Worm (Caenorhabditis elegans) whole organism, midembryonic: ENCODE data around the gene F42H10.6.

Experiments used
- T22C8.4 ChIP-seq: fragments of 200-800 bp; sonication (Bioruptor generic); IDR thresholded peaks from 2 replicates; pipeline ENCODE4 v1.3.6; 2022; ENCODE audit warnings: missing genetic modification characterization, missing compliant biosample characterization
- cog-1 ChIP-seq: sonication (generic microtip); optimal IDR thresholded peaks from 2 replicates; lab custom pipeline; 2016; ENCODE audit warnings: missing genetic modification characterization, missing compliant biosample characterization
- flt-1 ChIP-seq: fragments of 200-800 bp; sonication (Bioruptor generic); IDR thresholded peaks from 2 replicates; pipeline ENCODE4 v1.3.6; 2022; ENCODE audit warnings: missing genetic modification characterization, missing compliant biosample characterization
- klf-2 ChIP-seq: fragments of 200-800 bp; sonication (Bioruptor generic); conservative IDR thresholded peaks from 2 replicates; pipeline ENCODE4 v1.3.6; 2022; ENCODE audit warnings: missing genetic modification reagents, missing genetic modification characterization, missing compliant biosample characterization
- med-1 ChIP-seq: sonication (generic microtip); optimal IDR thresholded peaks from 2 replicates; lab custom pipeline; 2017; ENCODE audit warnings: missing genetic modification characterization, mild to moderate bottlenecking, missing compliant biosample characterization, antibody characterized with exemption, missing genetic modification reagents; ENCODE audit not compliant: insufficient read depth
- ref-1 ChIP-seq: fragments of 200-800 bp; sonication (Bioruptor generic); conservative IDR thresholded peaks from 2 replicates; pipeline ENCODE4 v1.3.6; 2022; ENCODE audit warnings: missing genetic modification reagents, missing genetic modification characterization, missing compliant biosample characterization
- tab-1 ChIP-seq: fragments of 200-800 bp; sonication (Bioruptor generic); IDR thresholded peaks from 2 replicates; pipeline ENCODE4 v1.3.6; 2022; ENCODE audit warnings: missing genetic modification characterization, missing compliant biosample characterization
- ztf-23 ChIP-seq: fragments of 200-800 bp; sonication (Bioruptor generic); IDR thresholded peaks from 2 replicates; pipeline ENCODE4 v1.3.6; 2022; ENCODE audit warnings: missing genetic modification reagents, missing genetic modification characterization, missing compliant biosample characterization
- ztf-29 ChIP-seq: fragments of 200-800 bp; sonication (Bioruptor generic); IDR thresholded peaks from 2 replicates; pipeline ENCODE4 v1.3.6; 2022; ENCODE audit warnings: missing genetic modification reagents, missing genetic modification characterization, missing compliant biosample characterization

Gene F42H10.6

DNA sequence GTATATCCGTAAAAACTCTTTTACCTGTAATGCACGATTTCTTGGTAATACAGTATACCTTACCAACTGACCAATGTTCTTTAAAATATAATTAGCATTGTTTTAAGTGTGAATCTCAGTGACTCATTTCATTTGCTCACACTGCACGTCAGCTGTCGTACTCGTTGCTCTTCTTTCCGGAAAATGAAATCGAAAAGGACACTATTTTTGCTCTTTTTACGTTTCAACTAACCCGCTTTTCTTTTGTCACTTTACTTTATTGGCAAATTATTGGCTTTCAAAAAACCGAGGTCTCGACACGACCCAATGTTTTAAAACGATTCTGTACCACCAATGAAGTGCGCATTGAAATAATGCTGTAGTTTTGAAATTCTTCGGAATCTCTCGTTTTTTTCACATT, at the start of gene F42H10.6:
Gene F42H10.6, minus strand, starts transcription at position 101 of the 400 bp plus-strand sequence.
- TF ChIP-seq ztf-23 (GFP tag; lab: Robert Waterston, UW) = no peak
- no peak for TF ChIP-seq tab-1
- TF ChIP-seq T22C8.4 (GFP tag; lab: Robert Waterston, UW) = no peak
- no peak for TF ChIP-seq klf-2
- no peak for TF ChIP-seq ref-1 (GFP tag; lab: Robert Waterston, UW)
- TF ChIP-seq ztf-29 (GFP tag; lab: Robert Waterston, UW) = no peak
- TF ChIP-seq flt-1 (GFP tag; lab: Robert Waterston, UW) = no peak
- no peak for TF ChIP-seq cog-1
- no peak for TF ChIP-seq med-1

DNA sequence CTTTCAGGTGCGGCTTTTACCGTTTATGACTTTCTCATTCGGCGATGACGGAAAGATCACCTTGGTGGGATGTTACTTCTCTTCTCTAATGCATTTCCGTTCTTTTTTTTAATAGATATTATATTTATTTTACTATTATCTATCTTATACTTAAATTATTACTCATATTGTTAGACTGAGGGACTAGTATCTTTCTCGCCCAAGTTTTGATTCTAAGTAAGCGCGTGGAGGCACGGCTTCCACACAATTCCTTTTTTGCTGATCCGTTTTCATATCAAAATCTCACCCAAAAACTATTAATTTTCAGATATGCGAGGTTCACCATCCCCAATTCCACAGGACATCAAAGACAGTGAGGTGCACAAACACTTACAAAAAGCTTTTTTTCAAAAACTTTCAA, 49.5 kb upstream of the F42H10.6 start, which contains the start of gene ZC21.10:
Gene ZC21.10, plus strand, starts transcription at position 301 of the 400 bp plus-strand sequence.
- TF ChIP-seq ztf-29 (GFP tag; lab: Robert Waterston, UW) (no peak), ztf-23 (GFP tag; lab: Robert Waterston, UW) (no peak), tab-1 (no peak), med-1 (no peak), ref-1 (GFP tag; lab: Robert Waterston, UW) (no peak), flt-1 (GFP tag; lab: Robert Waterston, UW) (no peak), klf-2 (no peak), T22C8.4 (GFP tag; lab: Robert Waterston, UW) (no peak), cog-1 (no peak)

DNA sequence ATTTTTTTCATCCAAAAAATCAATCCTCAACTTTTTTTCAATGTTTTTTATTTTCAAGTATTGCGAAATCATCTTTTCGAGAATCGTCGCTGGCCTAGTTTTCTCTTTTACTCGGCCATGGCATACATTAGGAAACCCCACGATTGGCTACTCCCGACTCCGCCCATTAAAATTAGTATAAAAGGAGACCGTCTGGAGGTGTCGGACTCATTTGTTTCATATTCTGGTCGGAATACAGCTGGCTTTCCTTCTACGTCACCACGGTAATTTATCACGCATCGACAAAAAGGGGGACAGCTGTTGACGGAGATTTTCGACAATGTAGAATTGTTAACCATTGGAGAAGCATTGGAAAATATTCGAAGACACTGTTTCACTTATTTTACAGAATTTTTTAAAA, 48.7 kb upstream of the F42H10.6 start:
- no peak for TF ChIP-seq flt-1 (GFP tag; lab: Robert Waterston, UW)
- TF ChIP-seq ref-1 (GFP tag; lab: Robert Waterston, UW) = no peak
- 0 out of 2 replicates have a peak, but pooled peaks have one; percentile 46 for TF ChIP-seq tab-1
- TF ChIP-seq klf-2 = 0 out of 2 replicates have a peak, but pooled peaks have one; percentile 48

DNA sequence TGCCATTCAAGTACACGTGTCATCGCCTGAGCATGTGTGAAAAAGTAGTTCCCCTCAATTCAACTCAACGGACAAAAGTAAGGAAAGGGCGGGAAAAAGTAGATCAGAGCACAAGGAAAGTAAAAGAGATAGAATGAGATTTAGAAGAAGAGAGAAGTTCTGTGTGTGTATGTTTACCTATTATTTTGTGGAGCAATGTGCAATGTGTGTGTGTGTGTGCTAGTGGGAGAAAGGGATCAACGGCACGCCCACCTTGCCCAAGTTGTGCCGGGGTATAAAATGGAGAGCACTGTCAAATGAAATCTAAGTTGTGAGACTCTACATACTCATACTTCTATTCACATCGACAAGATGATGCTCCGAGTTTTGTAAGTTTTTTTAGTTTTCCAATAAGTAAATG, 44.5 kb upstream of the F42H10.6 start, which contains the start of gene idpp-15:
Gene idpp-15, plus strand, starts transcription at position 301 of the 400 bp plus-strand sequence.
- no peak for TF ChIP-seq ref-1 (GFP tag; lab: Robert Waterston, UW)
- TF ChIP-seq flt-1 (GFP tag; lab: Robert Waterston, UW) = no peak
- TF ChIP-seq T22C8.4 (GFP tag; lab: Robert Waterston, UW) = no peak
- TF ChIP-seq cog-1 = no peak
- TF ChIP-seq ztf-29 (GFP tag; lab: Robert Waterston, UW) = no peak
- TF ChIP-seq tab-1 = no peak
- no peak for TF ChIP-seq klf-2
- no peak for TF ChIP-seq med-1
- TF ChIP-seq ztf-23 (GFP tag; lab: Robert Waterston, UW) = no peak

DNA sequence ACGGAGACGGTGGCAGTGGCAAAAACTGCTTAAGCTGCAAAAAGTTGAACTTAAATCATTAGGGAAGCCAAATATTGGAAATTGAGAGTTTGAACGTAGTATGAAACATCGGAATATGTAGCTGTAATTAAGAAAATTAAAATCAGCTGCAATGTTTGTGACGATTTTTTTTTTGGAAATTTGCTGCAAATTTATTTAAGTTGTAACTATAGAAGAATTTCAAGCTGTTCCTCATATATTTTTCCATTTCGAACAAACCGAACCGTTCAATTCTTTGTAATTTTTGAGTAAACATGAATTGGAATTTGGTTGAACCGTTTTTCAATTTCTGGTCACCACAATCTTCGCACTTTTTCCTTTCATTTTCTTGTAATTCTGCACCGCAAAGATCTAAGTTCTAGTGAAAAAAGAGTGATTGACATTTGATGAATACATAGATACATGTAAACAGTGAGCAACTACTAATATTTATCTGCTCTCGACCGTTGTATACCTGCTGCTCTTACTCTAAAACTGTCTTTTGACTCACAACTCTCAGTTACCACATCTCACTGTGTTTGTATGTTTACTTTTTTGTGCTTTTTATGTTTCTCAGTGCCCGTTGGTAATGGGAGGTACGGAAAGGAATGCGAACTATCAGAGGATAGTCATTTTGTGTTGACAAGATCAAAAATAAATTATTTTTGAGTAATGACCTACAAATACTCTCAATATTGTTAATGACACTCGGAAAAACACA, 41.6 kb upstream of the F42H10.6 start:
- TF ChIP-seq ztf-29 (GFP tag; lab: Robert Waterston, UW) = no peak
- no peak for TF ChIP-seq tab-1
- no peak for TF ChIP-seq cog-1
- no peak for TF ChIP-seq ztf-23 (GFP tag; lab: Robert Waterston, UW)
- no peak for TF ChIP-seq med-1
- TF ChIP-seq flt-1 (GFP tag; lab: Robert Waterston, UW) = no peak
- TF ChIP-seq ref-1 (GFP tag; lab: Robert Waterston, UW) = no peak

DNA sequence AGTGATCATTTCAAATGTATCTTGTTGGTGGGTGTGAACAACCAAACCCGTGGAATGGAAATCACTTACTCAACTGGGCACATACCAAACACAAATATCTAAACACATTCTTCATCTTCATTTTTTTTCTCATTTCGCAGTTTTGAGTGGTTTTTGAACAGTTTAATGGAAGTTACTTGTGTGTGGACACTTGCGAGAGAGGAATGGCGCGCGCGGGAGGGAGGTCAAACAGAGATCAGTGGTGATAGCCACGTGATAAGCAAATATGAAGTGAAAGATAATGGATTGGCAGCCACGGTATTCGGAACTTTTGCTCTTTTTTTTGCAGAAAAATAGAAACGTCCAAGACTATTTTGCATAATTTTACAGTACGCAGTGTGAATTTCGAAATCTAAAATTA, 40.3 kb upstream of the F42H10.6 start:
- TF ChIP-seq cog-1 = no peak
- no peak for TF ChIP-seq med-1
- no peak for TF ChIP-seq flt-1 (GFP tag; lab: Robert Waterston, UW)
- TF ChIP-seq tab-1 = no peak
- TF ChIP-seq T22C8.4 (GFP tag; lab: Robert Waterston, UW) = no peak
- TF ChIP-seq klf-2 = no peak
- no peak for TF ChIP-seq ref-1 (GFP tag; lab: Robert Waterston, UW)
- TF ChIP-seq ztf-23 (GFP tag; lab: Robert Waterston, UW) = no peak
- TF ChIP-seq ztf-29 (GFP tag; lab: Robert Waterston, UW) = no peak

DNA sequence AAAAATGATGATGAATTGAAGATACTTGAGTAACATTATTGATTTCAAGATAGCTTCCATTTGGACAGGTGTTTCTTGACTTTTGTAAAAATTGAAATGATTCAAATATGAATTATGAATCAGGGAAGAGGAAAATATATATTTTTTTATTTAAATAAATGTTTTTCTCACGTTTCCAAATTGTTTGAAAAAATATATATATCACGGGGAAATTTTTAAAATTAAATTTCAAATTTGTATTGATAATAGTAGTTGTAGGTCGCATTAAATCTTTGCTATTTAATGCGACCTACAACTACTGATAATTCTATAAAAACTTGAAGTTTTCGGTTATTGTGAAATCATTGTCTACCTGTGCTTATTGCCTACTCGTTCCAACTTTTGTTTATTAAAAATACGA, 39.6 kb upstream of the F42H10.6 start, which contains the start of gene ZC21.8:
Gene ZC21.8, minus strand, starts transcription at position 101 of the 400 bp plus-strand sequence.
- TF ChIP-seq cog-1 (no peak), ztf-29 (GFP tag; lab: Robert Waterston, UW) (no peak), ref-1 (GFP tag; lab: Robert Waterston, UW) (no peak), med-1 (no peak), ztf-23 (GFP tag; lab: Robert Waterston, UW) (no peak), tab-1 (no peak), T22C8.4 (GFP tag; lab: Robert Waterston, UW) (no peak), klf-2 (no peak), flt-1 (GFP tag; lab: Robert Waterston, UW) (no peak)

DNA sequence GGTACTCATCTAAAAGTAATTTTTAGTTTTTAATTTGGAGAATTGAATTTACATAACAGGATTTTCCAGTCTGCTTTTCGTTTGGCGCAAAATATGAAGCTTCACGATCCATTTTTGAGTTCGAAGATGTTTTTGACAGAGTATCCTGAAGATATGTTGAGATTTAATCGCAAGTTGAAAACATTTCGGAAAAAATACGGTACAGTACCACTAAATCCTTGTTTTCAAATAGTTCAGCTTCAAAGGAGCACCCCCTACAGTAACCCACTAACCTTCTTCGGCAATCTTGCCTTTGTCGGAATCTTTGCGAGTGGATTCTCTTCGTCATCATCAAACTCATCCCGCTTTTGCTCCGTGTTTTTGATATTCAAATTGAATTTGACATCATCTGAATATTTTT, 38.7 kb upstream of the F42H10.6 start:
- TF ChIP-seq cog-1 (no peak), ref-1 (GFP tag; lab: Robert Waterston, UW) (no peak), tab-1 (no peak), klf-2 (no peak), ztf-23 (GFP tag; lab: Robert Waterston, UW) (no peak)

DNA sequence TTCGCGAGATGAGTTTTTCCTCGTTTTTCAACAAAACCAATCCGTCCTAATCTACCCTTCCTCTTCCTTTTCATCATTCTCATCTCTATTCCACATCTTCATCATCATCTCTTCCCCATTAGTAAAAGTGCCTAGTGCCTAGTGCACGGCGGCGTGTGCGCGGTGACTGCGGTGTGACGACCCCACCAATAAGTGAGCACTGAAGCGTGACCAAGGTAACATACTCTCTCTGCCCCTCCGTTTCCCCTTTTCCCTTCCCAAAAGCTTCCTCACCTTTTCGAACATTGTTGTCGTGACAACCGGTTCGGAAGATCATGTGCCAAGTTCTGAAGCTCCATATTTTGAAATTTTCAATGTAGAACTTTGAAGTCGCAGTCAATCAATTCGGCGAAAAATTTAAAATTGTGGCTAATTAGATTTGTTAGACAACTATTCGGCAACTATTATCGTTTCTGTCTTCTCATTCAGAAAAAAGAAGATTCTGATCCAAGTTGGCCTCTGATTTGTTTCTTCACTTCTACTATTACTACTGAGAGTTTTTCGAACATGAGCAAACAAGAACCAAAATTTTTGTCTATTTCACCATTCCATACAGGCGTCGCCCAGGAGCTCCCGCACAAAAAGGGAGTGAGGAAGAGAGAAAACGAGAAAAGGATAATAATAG, 32.2 kb upstream of the F42H10.6 start:
- TF ChIP-seq cog-1 = no peak
- TF ChIP-seq T22C8.4 (GFP tag; lab: Robert Waterston, UW) = no peak
- TF ChIP-seq flt-1 (GFP tag; lab: Robert Waterston, UW) = no peak
- no peak for TF ChIP-seq ztf-23 (GFP tag; lab: Robert Waterston, UW)
- TF ChIP-seq ztf-29 (GFP tag; lab: Robert Waterston, UW) = no peak
- TF ChIP-seq ref-1 (GFP tag; lab: Robert Waterston, UW) = no peak
- no peak for TF ChIP-seq tab-1
- no peak for TF ChIP-seq med-1
- TF ChIP-seq klf-2 = no peak

DNA sequence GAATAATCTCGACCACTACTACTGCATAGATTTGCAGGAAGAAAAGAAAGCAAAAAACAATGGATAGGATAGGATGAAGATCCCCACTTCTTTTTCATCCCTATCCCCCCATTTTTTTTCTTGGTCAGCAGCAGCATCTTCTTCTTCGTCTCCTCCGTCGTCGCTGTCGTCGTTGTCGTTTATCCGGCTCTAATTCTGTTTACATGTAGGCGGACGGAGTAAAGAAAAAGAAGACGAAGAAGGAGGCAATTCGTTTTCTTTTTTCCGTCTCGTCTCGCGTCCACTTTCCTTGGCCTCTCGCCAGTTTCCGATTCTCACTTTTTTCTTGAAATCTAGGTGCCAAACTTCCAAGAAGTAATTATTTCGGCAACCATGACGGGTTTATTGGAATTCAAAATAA, 31.5 kb upstream of the F42H10.6 start:
- TF ChIP-seq cog-1 (no peak), klf-2 (no peak), ztf-23 (GFP tag; lab: Robert Waterston, UW) (no peak), med-1 (no peak), flt-1 (GFP tag; lab: Robert Waterston, UW) (no peak), T22C8.4 (GFP tag; lab: Robert Waterston, UW) (no peak), ztf-29 (GFP tag; lab: Robert Waterston, UW) (no peak), ref-1 (GFP tag; lab: Robert Waterston, UW) (no peak)
